Fruit fly (Drosophila melanogaster) whole organism, wandering third instar larva: ENCODE results near the gene CG11975.

ENCODE experiments used
- CG32264 ChIP-seq: fragments of 200-800 bp; sonication (Bioruptor generic); optimal IDR thresholded peaks from 2 replicates; lab custom pipeline; 2016; ENCODE audit warnings: missing biosample characterization, missing genetic modification characterization
- HLH106 ChIP-seq: fragments of 200-800 bp; optimal IDR thresholded peaks from 3 replicates; lab custom pipeline; 2019; ENCODE audit warnings: missing biosample characterization, mild to moderate bottlenecking, missing genetic modification characterization, moderate library complexity
- brk ChIP-seq: fragments of 200-800 bp; sonication (Bioruptor generic); optimal IDR thresholded peaks from 2 replicates; lab custom pipeline; 2016; ENCODE audit warnings: missing biosample characterization, mild to moderate bottlenecking, missing genetic modification characterization
- foxo ChIP-seq, 2 experiments: fragments of 200-800 bp; sonication (Bioruptor generic); optimal IDR thresholded peaks; 2 replicates in 1 of 2; 3 replicates in 1 of 2; lab custom pipeline; 2016 to 2017; ENCODE audit warnings: missing biosample characterization in 2 of 2, missing genetic modification characterization in 2 of 2
- jim ChIP-seq: fragments of 175-275, 200-325 bp; sonication (Bioruptor generic); optimal IDR thresholded peaks from 2 replicates; lab custom pipeline; 2016; ENCODE audit warnings: missing biosample characterization, mild to moderate bottlenecking, missing genetic modification characterization

- no peak for TF ChIP-seq HLH106 (tag; lab: Kevin White, UChicago)
- no peak for TF ChIP-seq CG32264 (GFP tag; lab: Kevin White, UChicago)
- TF ChIP-seq jim, result no peak
- no peak for TF ChIP-seq brk (GFP tag; lab: Kevin White, UChicago)
- no peak for TF ChIP-seq foxo (GFP tag; optimal IDR thresholded peaks at IDR 0.05; lab: Kevin White, UChicago)
Measured at dm6 chr3R:8966598-8966997, 26.5 kb upstream of the CG11975 start.
